Fruit fly (Drosophila melanogaster) Kc167 (cell line): Measurements from ENCODE around the gene CG15262.

Experiments
- Myc ChIP-seq: fragments of >200 bp; optimal IDR thresholded peaks from 2 replicates; lab custom pipeline; 2017; ENCODE audit warnings: missing external identifiers
- Sin3A ChIP-seq: fragments of >200 bp; optimal IDR thresholded peaks from 2 replicates; lab custom pipeline; 2018; ENCODE audit warnings: missing external identifiers
- h ChIP-seq: fragments of >200 bp; optimal IDR thresholded peaks from 3 replicates; lab custom pipeline; 2018; ENCODE audit warnings: missing external identifiers
- insv ChIP-seq: fragments of >200 bp; optimal IDR thresholded peaks from 3 replicates; lab custom pipeline; 2018; ENCODE audit warnings: missing external identifiers
- psq ChIP-seq: fragments of >200 bp; optimal IDR thresholded peaks from 2 replicates; lab custom pipeline; 2017; ENCODE audit warnings: missing external identifiers
- ttk ChIP-seq: sonication (Bioruptor generic); optimal IDR thresholded peaks from 2 replicates; lab custom pipeline; 2017; ENCODE audit warnings: missing external identifiers

CG15262 gene

dm6 chr2L:15319874-15320273 lies 22.3 kb downstream of the CG15262 start:
- TF ChIP-seq Myc (lab: Kevin White, UChicago) (no peak), insv (lab: Kevin White, UChicago) (no peak), h (lab: Kevin White, UChicago) (no peak)

dm6 chr2L:15321408-15321807 lies 23.8 kb downstream of the CG15262 start:
- no peak for TF ChIP-seq Sin3A (lab: Kevin White, UChicago)
- TF ChIP-seq insv (lab: Kevin White, UChicago) = no peak
- TF ChIP-seq h (lab: Kevin White, UChicago) = no peak
- TF ChIP-seq psq (lab: Kevin White, UChicago) = no peak
- no peak for TF ChIP-seq Myc (lab: Kevin White, UChicago)

- no peak for TF ChIP-seq h (lab: Kevin White, UChicago)
- no peak for TF ChIP-seq psq (lab: Kevin White, UChicago)
- TF ChIP-seq Myc (lab: Kevin White, UChicago) = no peak
- no peak for TF ChIP-seq ttk (lab: Kevin White, UChicago)
- no peak for TF ChIP-seq insv (lab: Kevin White, UChicago)
- no peak for TF ChIP-seq Sin3A (lab: Kevin White, UChicago)
Observed at dm6 chr2L:15323196-15323595, 25.6 kb downstream of the CG15262 start.

- TF ChIP-seq insv (lab: Kevin White, UChicago) (no peak), psq (lab: Kevin White, UChicago) (no peak), h (lab: Kevin White, UChicago) (no peak), ttk (lab: Kevin White, UChicago) (no peak)
Observed at dm6 chr2L:15324103-15324840, 26.7 kb downstream of the CG15262 start.

dm6 chr2L:15325555-15326285 lies 28.1 kb downstream of the CG15262 start:
- TF ChIP-seq ttk (lab: Kevin White, UChicago) = no peak
- no peak for TF ChIP-seq psq (lab: Kevin White, UChicago)
- TF ChIP-seq insv (lab: Kevin White, UChicago) = no peak
- no peak for TF ChIP-seq Sin3A (lab: Kevin White, UChicago)

dm6 chr2L:15327993-15328392 lies 30.4 kb downstream of the CG15262 start:
- TF ChIP-seq Myc (lab: Kevin White, UChicago) = no peak
- no peak for TF ChIP-seq Sin3A (lab: Kevin White, UChicago)
- TF ChIP-seq ttk (lab: Kevin White, UChicago) = no peak
- TF ChIP-seq psq (lab: Kevin White, UChicago) = no peak
- no peak for TF ChIP-seq h (lab: Kevin White, UChicago)

- TF ChIP-seq psq (lab: Kevin White, UChicago) = no peak
- TF ChIP-seq ttk (lab: Kevin White, UChicago) = no peak
- TF ChIP-seq Myc (lab: Kevin White, UChicago) = no peak
- TF ChIP-seq h (lab: Kevin White, UChicago) = no peak
- no peak for TF ChIP-seq insv (lab: Kevin White, UChicago)
- no peak for TF ChIP-seq Sin3A (lab: Kevin White, UChicago)
Observed at dm6 chr2L:15329382-15329781, 31.8 kb downstream of the CG15262 start.

dm6 chr2L:15330641-15331040 lies 33.0 kb downstream of the CG15262 start:
- TF ChIP-seq insv (lab: Kevin White, UChicago) (no peak), Myc (lab: Kevin White, UChicago) (no peak), Sin3A (lab: Kevin White, UChicago) (no peak), psq (lab: Kevin White, UChicago) (no peak), ttk (lab: Kevin White, UChicago) (no peak), h (lab: Kevin White, UChicago) (no peak)

- no peak for TF ChIP-seq h (lab: Kevin White, UChicago)
- TF ChIP-seq ttk (lab: Kevin White, UChicago) = no peak
- TF ChIP-seq Sin3A (lab: Kevin White, UChicago) = no peak
- no peak for TF ChIP-seq psq (lab: Kevin White, UChicago)
- TF ChIP-seq insv (lab: Kevin White, UChicago) = no peak
- TF ChIP-seq Myc (lab: Kevin White, UChicago) = no peak
Observed at dm6 chr2L:15331353-15331752, 33.7 kb downstream of the CG15262 start.

- no peak for TF ChIP-seq h (lab: Kevin White, UChicago)
- no peak for TF ChIP-seq Sin3A (lab: Kevin White, UChicago)
- TF ChIP-seq Myc (lab: Kevin White, UChicago) = no peak
- no peak for TF ChIP-seq insv (lab: Kevin White, UChicago)
- TF ChIP-seq ttk (lab: Kevin White, UChicago) = no peak
- no peak for TF ChIP-seq psq (lab: Kevin White, UChicago)
Observed at dm6 chr2L:15332561-15332960, 35.0 kb downstream of the CG15262 start.

- no peak for TF ChIP-seq ttk (lab: Kevin White, UChicago)
- TF ChIP-seq insv (lab: Kevin White, UChicago) = no peak
- no peak for TF ChIP-seq Sin3A (lab: Kevin White, UChicago)
- TF ChIP-seq h (lab: Kevin White, UChicago) = no peak
- no peak for TF ChIP-seq Myc (lab: Kevin White, UChicago)
- no peak for TF ChIP-seq psq (lab: Kevin White, UChicago)
Observed at dm6 chr2L:15333602-15334080, 36.0 kb downstream of the CG15262 start, which contains the start of gene esg. Gene esg, plus strand, starts transcription at chr2L:15333866.
